Fruit fly (Drosophila melanogaster): Measurements from ENCODE around the gene Egfrap.

Egfrap gene

DNA sequence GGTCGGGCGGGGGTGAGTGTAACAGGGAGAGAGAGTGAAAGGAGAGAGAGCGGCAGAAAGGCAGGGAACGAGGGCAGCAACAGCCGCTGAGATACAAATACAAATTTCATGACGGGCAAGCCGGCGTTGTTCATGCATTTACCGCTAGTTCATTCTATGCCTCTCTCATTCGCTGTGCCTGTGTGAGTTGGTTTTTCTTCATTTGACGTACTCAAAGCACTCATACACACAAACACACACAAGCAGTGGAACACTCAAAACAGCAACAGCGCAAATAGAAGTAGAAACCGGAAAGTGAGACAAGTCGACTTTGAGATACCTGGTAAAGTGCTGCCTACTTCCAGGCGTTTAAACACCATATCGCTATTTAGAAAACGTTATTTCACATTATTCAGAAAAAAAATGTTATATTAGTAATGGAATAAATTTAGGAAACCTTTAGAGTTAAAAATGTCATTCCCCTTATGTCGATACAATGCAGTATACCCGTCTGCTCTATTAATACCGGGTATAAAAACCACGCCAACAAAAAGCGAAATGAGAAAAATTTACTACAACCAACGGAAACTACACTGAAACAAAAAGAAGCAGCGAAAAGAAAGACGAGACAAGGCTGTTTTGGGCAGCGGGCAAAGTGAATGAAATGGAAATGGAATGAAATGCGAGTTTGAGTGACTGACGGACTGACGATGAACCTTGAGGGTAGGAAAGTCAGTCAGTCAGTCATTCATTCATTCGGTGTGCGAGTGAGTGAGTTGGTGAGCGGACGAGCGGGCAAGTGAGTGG is 25.9 kb upstream of the Egfrap start (continued):
- TF ChIP-seq CG6792 (GFP tag; optimal IDR thresholded peaks at IDR 0.05) (peak; percentile 31), Ets96B (tag; optimal IDR thresholded peaks at IDR 0.05) (peak; percentile 57), svp (GFP tag) (peak; percentile 53), CG1621 (tag; optimal IDR thresholded peaks at IDR 0.05) (no peak), Eip78C (GFP tag) (peak; percentile 85), CG7368 (GFP tag; optimal IDR thresholded peaks at IDR 0.05) (peak; percentile 7), dsx (GFP tag; optimal IDR thresholded peaks at IDR 0.05; ENCODE audit: poor library complexity, severe bottlenecking) (no peak), Smox (GFP tag; optimal IDR thresholded peaks at IDR 0.05) (peak; percentile 4), CG15336 (GFP tag; IDR thresholded peaks at IDR 0.05) (peak; percentile 72), CG6276 (GFP tag; optimal IDR thresholded peaks at IDR 0.05) (peak; percentile 55), Ets21C (GFP tag; optimal IDR thresholded peaks at IDR 0.05) (no peak), vri (GFP tag; optimal IDR thresholded peaks at IDR 0.05) (no peak), CG6854 (GFP tag; optimal IDR thresholded peaks at IDR 0.05) (no peak), Gug (GFP tag; IDR thresholded peaks at IDR 0.05) (peak; percentile 64), fd85E (GFP tag; optimal IDR thresholded peaks at IDR 0.05) (no peak), achi (GFP tag; optimal IDR thresholded peaks at IDR 0.05) (peak; percentile 48), ss (GFP tag; optimal IDR thresholded peaks at IDR 0.05) (peak; percentile 6 to 7), CG32006 (GFP tag; optimal IDR thresholded peaks at IDR 0.05) (peak; percentile 79), Hr4 (GFP tag; optimal IDR thresholded peaks at IDR 0.05) (peak; percentile 72), fd59A (GFP tag; optimal IDR thresholded peaks at IDR 0.05) (peak; percentile 16), salr (GFP tag; optimal IDR thresholded peaks at IDR 0.05) (peak in 1 of 2 experiments; percentile 63), CG8319 (GFP tag; optimal IDR thresholded peaks at IDR 0.05) (no peak), CG8632 (GFP tag; optimal IDR thresholded peaks at IDR 0.05) (no peak), Eip75B (GFP tag; optimal IDR thresholded peaks at IDR 0.05) (peak; percentile 68), CG31627 (GFP tag; optimal IDR thresholded peaks at IDR 0.05) (peak; percentile 27), CG34406 (GFP tag; optimal IDR thresholded peaks at IDR 0.05) (no peak), esn (GFP tag; optimal IDR thresholded peaks at IDR 0.05) (peak; percentile 40), Lpt (GFP tag; optimal IDR thresholded peaks at IDR 0.05) (no peak), pdm3 (GFP tag; optimal IDR thresholded peaks at IDR 0.05) (peak; percentile 59), CG3919 (GFP tag; optimal IDR thresholded peaks at IDR 0.05) (peak; percentile 46), eg (GFP tag; IDR thresholded peaks at IDR 0.05) (peak; percentile 79), Eip93F (GFP tag; optimal IDR thresholded peaks at IDR 0.05) (no peak), fkh (GFP tag; optimal IDR thresholded peaks at IDR 0.05) (peak; percentile 78), lz (GFP tag; optimal IDR thresholded peaks at IDR 0.05) (peak; percentile 26), Sox102F (GFP tag; optimal IDR thresholded peaks at IDR 0.05) (no peak), CG9139 (GFP tag; optimal IDR thresholded peaks at IDR 0.05) (no peak), spab (GFP tag; optimal IDR thresholded peaks at IDR 0.05) (peak; percentile 41), CG11902 (GFP tag; optimal IDR thresholded peaks at IDR 0.05) (no peak)

- no peak for TF ChIP-seq cyc (GFP tag; optimal IDR thresholded peaks at IDR 0.05)
- TF ChIP-seq CG6163 (GFP tag; IDR thresholded peaks at IDR 0.05): peak; percentile 5; the same call in 1 of the 3 replicates
- TF ChIP-seq esn (GFP tag; optimal IDR thresholded peaks at IDR 0.05): no peak
- peak; percentile 18 for TF ChIP-seq Eip78C (GFP tag)
- no peak for TF ChIP-seq CG1621 (tag; optimal IDR thresholded peaks at IDR 0.05)
These were observed 25.3 kb upstream of the Egfrap start, which contains the start of gene CG10479 for dm6 chr3L:5975785-5976120. Gene CG10479, minus strand, starts transcription at chr3L:5976007.

Data from whole organism, prepupa.